Fruit fly (Drosophila melanogaster) whole organism, embryonic: ENCODE results near the gene CG6923.

Source experiments
- ATbp ChIP-seq: fragments of 200-800 bp; sonication (Bioruptor generic); optimal IDR thresholded peaks from 2 replicates; lab custom pipeline; 2017; ENCODE audit warnings: missing biosample characterization, mild to moderate bottlenecking, missing genetic modification characterization, missing genetic modification reagents
- Atf3 ChIP-seq: fragments of 200-800 bp; sonication (Bioruptor generic); optimal IDR thresholded peaks from 3 replicates; lab custom pipeline; 2016; ENCODE audit warnings: missing biosample characterization, missing genetic modification characterization
- BtbVII ChIP-seq: fragments of 200-800 bp; sonication (Bioruptor generic); optimal IDR thresholded peaks from 3 replicates; lab custom pipeline; 2017; ENCODE audit warnings: missing biosample characterization, mild to moderate bottlenecking, missing genetic modification characterization
- CG10321 ChIP-seq: fragments of 200-800 bp; sonication (Bioruptor generic); IDR thresholded peaks from 2 replicates; pipeline ENCODE4 v1.3.6; 2022; ENCODE audit warnings: missing biosample characterization, missing genetic modification characterization
- CG10366 ChIP-seq: fragments of 200-800 bp; sonication (Bioruptor generic); IDR thresholded peaks from 2 replicates; pipeline ENCODE4 v1.3.6; 2022; ENCODE audit warnings: missing biosample characterization, missing genetic modification characterization
- CG10654 ChIP-seq: fragments of 200-800 bp; sonication (Bioruptor generic); optimal IDR thresholded peaks from 2 replicates; lab custom pipeline; 2016; ENCODE audit warnings: missing biosample characterization, missing genetic modification characterization
- CG11456 ChIP-seq: fragments of 200-800 bp; sonication (Bioruptor generic); IDR thresholded peaks from 3 replicates; pipeline ENCODE4 v1.3.6; 2022; ENCODE audit warnings: missing biosample characterization, missing genetic modification characterization
- CG12219 ChIP-seq: fragments of 200-800 bp; sonication (Bioruptor generic); optimal IDR thresholded peaks from 3 replicates; lab custom pipeline; 2018; ENCODE audit warnings: missing biosample characterization, mild to moderate bottlenecking, missing genetic modification characterization
- CG12299 ChIP-seq: fragments of 200-800 bp; sonication (Bioruptor generic); optimal IDR thresholded peaks from 2 replicates; lab custom pipeline; 2018; ENCODE audit warnings: missing biosample characterization, mild to moderate bottlenecking, missing genetic modification characterization
- CG12391 ChIP-seq: fragments of 200-800 bp; sonication (Bioruptor generic); optimal IDR thresholded peaks from 3 replicates; lab custom pipeline; 2018; ENCODE audit warnings: missing biosample characterization, mild to moderate bottlenecking, missing genetic modification characterization, moderate library complexity
- CG13287 ChIP-seq: fragments of 200-800 bp; sonication (Bioruptor generic); IDR thresholded peaks from 2 replicates; pipeline ENCODE4 v1.3.6; 2022; ENCODE audit warnings: missing biosample characterization, missing genetic modification characterization; ENCODE audit not compliant: partially characterized antibody
- CG13775 ChIP-seq: fragments of 200-800 bp; sonication (Bioruptor generic); optimal IDR thresholded peaks from 3 replicates; lab custom pipeline; 2017; ENCODE audit warnings: missing biosample characterization, mild to moderate bottlenecking, missing genetic modification characterization
- CG14667 ChIP-seq: fragments of 200-800 bp; sonication (Bioruptor generic); IDR thresholded peaks from 2 replicates; pipeline ENCODE4 v1.3.6; 2022; ENCODE audit warnings: missing biosample characterization, missing genetic modification characterization
- CG14860 ChIP-seq: fragments of 200-800 bp; sonication (Bioruptor generic); IDR thresholded peaks from 3 replicates; pipeline ENCODE4 v1.3.6; 2022; ENCODE audit warnings: missing biosample characterization, missing genetic modification characterization; ENCODE audit not compliant: partially characterized antibody
- CG16863 ChIP-seq: fragments of 200-800 bp; sonication (Bioruptor generic); optimal IDR thresholded peaks from 3 replicates; lab custom pipeline; 2016; ENCODE audit warnings: missing biosample characterization, missing genetic modification characterization
- CG1792 ChIP-seq: fragments of 200-800 bp; sonication (Bioruptor generic); optimal IDR thresholded peaks from 2 replicates; lab custom pipeline; 2016; ENCODE audit warnings: missing biosample characterization, missing genetic modification characterization
- CG2129 ChIP-seq: fragments of 200-800 bp; sonication (Bioruptor generic); IDR thresholded peaks from 2 replicates; pipeline ENCODE4 v1.3.6; 2022; ENCODE audit warnings: missing biosample characterization, missing genetic modification characterization; ENCODE audit not compliant: partially characterized antibody
- CG30431 ChIP-seq: fragments of 200-800 bp; sonication (Bioruptor generic); optimal IDR thresholded peaks from 2 replicates; lab custom pipeline; 2017; ENCODE audit warnings: missing biosample characterization, missing genetic modification characterization
- CG3065 ChIP-seq: fragments of 200-800 bp; sonication (Bioruptor generic); optimal IDR thresholded peaks from 2 replicates; lab custom pipeline; 2016; ENCODE audit warnings: missing biosample characterization, missing genetic modification characterization
- CG3163 ChIP-seq: fragments of 200-800 bp; sonication (Bioruptor generic); optimal IDR thresholded peaks from 3 replicates; lab custom pipeline; 2016; ENCODE audit warnings: missing biosample characterization, missing genetic modification characterization
- CG34224 ChIP-seq: fragments of 200-800 bp; sonication (Bioruptor generic); IDR thresholded peaks from 3 replicates; pipeline ENCODE4 v1.3.6; 2022; ENCODE audit warnings: missing biosample characterization, missing genetic modification characterization; ENCODE audit not compliant: partially characterized antibody
- CG3838 ChIP-seq: fragments of 200-800 bp; sonication (Bioruptor generic); optimal IDR thresholded peaks from 3 replicates; lab custom pipeline; 2016; ENCODE audit warnings: missing biosample characterization, missing genetic modification characterization
- CG4730 ChIP-seq: fragments of 200-800 bp; sonication (Bioruptor generic); IDR thresholded peaks from 2 replicates; pipeline ENCODE4 v1.3.6; 2022; ENCODE audit warnings: missing biosample characterization, missing genetic modification characterization
- CG6272 ChIP-seq: fragments of 200-800 bp; sonication (Bioruptor generic); IDR thresholded peaks from 2 replicates; pipeline ENCODE4 v1.3.6; 2022; ENCODE audit warnings: missing biosample characterization, missing genetic modification characterization
- CG7987 ChIP-seq: fragments of 200-800 bp; sonication (Bioruptor generic); optimal IDR thresholded peaks from 2 replicates; lab custom pipeline; 2018; ENCODE audit warnings: missing biosample characterization, mild to moderate bottlenecking, missing genetic modification characterization, moderate library complexity
- CG8290 ChIP-seq, 3 experiments: fragments of 200-800 bp; sonication (Bioruptor generic); optimal IDR thresholded peaks; 2 replicates each; lab custom pipeline; 2016 to 2019; ENCODE audit warnings: missing biosample characterization in 3 of 3, missing genetic modification characterization in 3 of 3, mild to moderate bottlenecking in 2 of 3, moderate library complexity in 1 of 3
- CG9727 ChIP-seq: fragments of 200-800 bp; sonication (Bioruptor generic); optimal IDR thresholded peaks from 3 replicates; lab custom pipeline; 2017; ENCODE audit warnings: missing biosample characterization, mild to moderate bottlenecking, missing genetic modification characterization
- Deaf1 ChIP-seq: fragments of 200-800 bp; optimal IDR thresholded peaks from 3 replicates; lab custom pipeline; 2019; ENCODE audit warnings: missing biosample characterization, mild to moderate bottlenecking, missing genetic modification characterization, moderate library complexity
- Dek ChIP-seq: fragments of 200-800 bp; sonication (Bioruptor generic); optimal IDR thresholded peaks from 3 replicates; lab custom pipeline; 2019; ENCODE audit warnings: missing biosample characterization, mild to moderate bottlenecking, missing genetic modification characterization, moderate library complexity
- E2f1 ChIP-seq: fragments of 200-800 bp; sonication (Bioruptor generic); IDR thresholded peaks from 2 replicates; pipeline ENCODE4 v1.3.6; 2022; ENCODE audit warnings: missing biosample characterization, missing genetic modification characterization
- E2f2 ChIP-seq: fragments of 200-800 bp; sonication (Bioruptor generic); IDR thresholded peaks from 2 replicates; pipeline ENCODE4 v1.3.6; 2022; ENCODE audit warnings: missing biosample characterization, missing genetic modification characterization
- HmgD ChIP-seq: fragments of 200-800 bp; sonication (Bioruptor generic); optimal IDR thresholded peaks from 3 replicates; lab custom pipeline; 2016; ENCODE audit warnings: missing biosample characterization, missing genetic modification characterization
- HmgZ ChIP-seq: fragments of 200-800 bp; sonication (Bioruptor generic); optimal IDR thresholded peaks from 2 replicates; lab custom pipeline; 2018; ENCODE audit warnings: missing biosample characterization, mild to moderate bottlenecking, missing genetic modification characterization
- Myb ChIP-seq: fragments of 200-800 bp; sonication (Bioruptor generic); optimal IDR thresholded peaks from 2 replicates; lab custom pipeline; 2016; ENCODE audit warnings: missing biosample characterization, missing genetic modification characterization
- Scr ChIP-seq: fragments of 200-800 bp; sonication (Bioruptor generic); IDR thresholded peaks from 2 replicates; pipeline ENCODE4 v1.3.6; 2022; ENCODE audit warnings: missing biosample characterization, missing genetic modification characterization; ENCODE audit not compliant: partially characterized antibody
- abd-A ChIP-seq: fragments of 200-800 bp; sonication (Bioruptor generic); optimal IDR thresholded peaks from 3 replicates; lab custom pipeline; 2019; ENCODE audit warnings: missing biosample characterization, mild to moderate bottlenecking, missing genetic modification characterization, moderate library complexity
- cg ChIP-seq: fragments of 200-800 bp; sonication (Bioruptor generic); optimal IDR thresholded peaks from 3 replicates; lab custom pipeline; 2019; ENCODE audit warnings: missing biosample characterization, mild to moderate bottlenecking, missing genetic modification characterization, moderate library complexity
- crol ChIP-seq: fragments of 200-800 bp; sonication (Bioruptor generic); IDR thresholded peaks from 2 replicates; pipeline ENCODE4 v1.3.6; 2022; ENCODE audit warnings: missing biosample characterization, missing genetic modification characterization
- fd64A ChIP-seq: fragments of 200-800 bp; sonication (Bioruptor generic); optimal IDR thresholded peaks from 3 replicates; lab custom pipeline; 2018; ENCODE audit warnings: missing biosample characterization, mild to moderate bottlenecking, missing genetic modification characterization
- jumu ChIP-seq: fragments of 200-800 bp; sonication (Bioruptor generic); optimal IDR thresholded peaks from 3 replicates; lab custom pipeline; 2016; ENCODE audit warnings: missing biosample characterization, missing genetic modification characterization
- klu ChIP-seq: fragments of 200-800 bp; sonication (Bioruptor generic); IDR thresholded peaks from 2 replicates; pipeline ENCODE4 v1.3.6; 2022; ENCODE audit warnings: missing biosample characterization, missing genetic modification characterization
- nerfin-2 ChIP-seq: fragments of 200-800 bp; sonication (Bioruptor generic); IDR thresholded peaks from 2 replicates; pipeline ENCODE4 v1.3.6; 2022; ENCODE audit warnings: missing biosample characterization, missing genetic modification characterization; ENCODE audit not compliant: partially characterized antibody
- sens ChIP-seq: fragments of 200-800 bp; sonication (Bioruptor generic); peaks from one replicate; lab custom pipeline; 2016; ENCODE audit warnings: missing biosample characterization, missing genetic modification characterization
- sim ChIP-seq: fragments of 200-800 bp; sonication (Bioruptor generic); IDR thresholded peaks from 2 replicates; pipeline ENCODE4 v1.3.6; 2022; ENCODE audit warnings: missing biosample characterization, missing genetic modification characterization
- sisA ChIP-seq: fragments of 200-800 bp; sonication (Bioruptor generic); IDR thresholded peaks from 2 replicates; pipeline ENCODE4 v1.3.6; 2022; ENCODE audit warnings: missing biosample characterization, missing genetic modification characterization
- so ChIP-seq: fragments of 200-800 bp; sonication (Bioruptor generic); IDR thresholded peaks from 3 replicates; pipeline ENCODE4 v1.3.6; 2022; ENCODE audit warnings: missing biosample characterization, missing genetic modification characterization
- vfl ChIP-seq: fragments of 200-800 bp; sonication (Bioruptor generic); optimal IDR thresholded peaks from 2 replicates; lab custom pipeline; 2016; ENCODE audit warnings: missing biosample characterization, missing genetic modification characterization

CG6923 gene

DNA sequence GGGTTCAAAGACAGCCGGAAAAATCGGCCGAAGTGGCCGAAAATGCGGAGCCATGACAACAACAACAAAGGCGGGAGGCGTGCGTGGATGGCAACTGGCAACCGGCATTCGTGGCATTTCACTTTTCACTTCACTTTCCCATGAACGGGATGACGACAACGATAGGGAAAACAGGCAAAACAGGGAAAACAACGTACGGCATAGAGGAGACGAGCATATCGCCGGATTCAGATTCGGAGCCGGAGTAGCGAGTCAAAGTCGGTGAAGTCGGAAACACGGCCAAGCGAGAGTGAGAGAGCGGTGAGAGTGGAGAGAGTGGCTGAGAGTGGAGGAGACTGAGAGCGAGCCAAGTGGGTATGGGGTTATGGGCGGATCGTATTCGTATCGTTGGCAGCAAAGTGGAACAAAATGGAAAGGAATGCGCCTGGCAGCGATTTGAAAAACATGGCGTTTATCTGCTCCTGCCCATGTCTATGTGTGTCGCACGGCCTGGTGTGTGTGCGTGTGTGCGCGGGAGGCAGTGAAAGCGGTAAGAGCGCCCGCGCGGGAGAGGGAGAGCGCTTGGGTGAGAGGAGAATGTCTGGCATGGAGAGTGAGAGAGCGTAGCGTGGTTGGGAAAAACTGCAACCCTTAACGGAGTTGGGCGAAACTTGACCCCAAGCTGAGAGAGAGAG lies 23.6 kb upstream of the CG6923 start (continued):
- no peak for TF ChIP-seq CG10366
- TF ChIP-seq CG3065 (GFP tag; lab: Kevin White, UChicago), result no peak
- no peak for TF ChIP-seq HmgD (GFP tag; lab: Kevin White, UChicago)
- 0 out of 2 replicates have a peak, but pooled peaks have one; percentile 16 for TF ChIP-seq CG2129 (GFP tag; lab: Robert Waterston, UW)
- TF ChIP-seq, all 482 proteins: peak for 58

DNA sequence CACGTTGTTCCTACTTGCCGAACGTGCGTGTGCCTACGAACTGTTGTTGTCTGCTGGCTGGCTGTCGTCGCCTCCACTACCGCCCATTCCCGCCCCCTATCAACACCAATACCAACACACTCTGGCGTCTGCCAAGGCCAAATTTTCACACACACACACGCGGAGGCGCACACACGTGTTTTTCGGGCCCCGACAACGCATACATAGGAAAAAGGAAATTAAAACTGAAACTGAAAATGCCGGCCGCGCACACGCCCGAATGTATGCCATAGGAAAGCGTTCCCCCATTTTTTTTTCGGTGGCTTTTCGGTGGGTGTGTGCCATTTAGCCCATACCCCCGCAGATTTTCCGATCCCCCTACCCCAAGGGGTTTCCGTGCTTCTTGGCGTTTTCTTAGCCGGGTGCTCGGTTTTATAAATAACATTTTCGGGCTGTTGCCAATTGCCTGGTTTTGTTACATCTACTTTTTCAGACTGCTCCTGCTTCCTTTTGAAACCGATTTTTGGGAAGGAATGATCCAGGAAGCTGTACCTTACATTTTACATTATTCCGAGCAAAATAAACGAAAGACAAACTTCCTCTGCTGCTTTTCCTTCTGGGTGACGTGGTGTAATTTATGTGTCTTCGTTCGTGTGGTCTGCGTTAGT lies 22.5 kb upstream of the CG6923 start:
- TF ChIP-seq sim (GFP tag; lab: Robert Waterston, UW), result no peak
- TF ChIP-seq CG13287, result no peak
- no peak for TF ChIP-seq CG8290 (GFP tag; optimal IDR thresholded peaks at IDR 0.05; lab: Kevin White, UChicago)
- peak in 1 of 2 experiments; percentile 3 for TF ChIP-seq CG8290 (tag; optimal IDR thresholded peaks at IDR 0.05; lab: Kevin White, UChicago)
- no peak for TF ChIP-seq E2f2 (GFP tag; lab: Robert Waterston, UW)
- TF ChIP-seq CG6272 (GFP tag; lab: Robert Waterston, UW), result 0 out of 2 replicates have a peak, but pooled peaks have one; percentile 20
- no peak for TF ChIP-seq CG3838 (GFP tag; lab: Kevin White, UChicago)
- TF ChIP-seq CG14667 (GFP tag; lab: Robert Waterston, UW), result no peak
- no peak for TF ChIP-seq CG12391 (tag; lab: Kevin White, UChicago)
- TF ChIP-seq cg (GFP tag; lab: Kevin White, UChicago), result peak; percentile 74
- no peak for TF ChIP-seq CG9727
- peak; percentile 39 for TF ChIP-seq sens (GFP tag; lab: Kevin White, UChicago)
- TF ChIP-seq Dek, result no peak
- peak; percentile 43 for TF ChIP-seq Deaf1 (tag; lab: Kevin White, UChicago)
- TF ChIP-seq CG10321 (GFP tag; lab: Robert Waterston, UW), result no peak
- TF ChIP-seq Myb (GFP tag; lab: Kevin White, UChicago), result no peak
- TF ChIP-seq CG7987 (GFP tag; lab: Kevin White, UChicago), result no peak
- no peak for TF ChIP-seq CG10654 (GFP tag; lab: Kevin White, UChicago)
- no peak for TF ChIP-seq abd-A (tag; lab: Kevin White, UChicago)
- TF ChIP-seq vfl, result no peak
- no peak for TF ChIP-seq CG16863
- no peak for TF ChIP-seq HmgZ
- TF ChIP-seq CG11456 (GFP tag; lab: Robert Waterston, UW), result no peak
- TF ChIP-seq klu (GFP tag; lab: Robert Waterston, UW), result no peak
- TF ChIP-seq CG12299 (tag; lab: Kevin White, UChicago), result no peak
- TF ChIP-seq CG4730 (GFP tag; lab: Robert Waterston, UW), result no peak
- TF ChIP-seq CG30431 (GFP tag; lab: Kevin White, UChicago), result no peak
- no peak for TF ChIP-seq BtbVII (GFP tag; lab: Kevin White, UChicago)
- TF ChIP-seq CG13775, result no peak
- no peak for TF ChIP-seq CG12219
- TF ChIP-seq fd64A, result no peak
- no peak for TF ChIP-seq sisA (GFP tag; lab: Robert Waterston, UW)
- TF ChIP-seq CG1792 (GFP tag; lab: Kevin White, UChicago), result no peak
- TF ChIP-seq jumu (GFP tag; lab: Kevin White, UChicago), result no peak
- TF ChIP-seq E2f1 (GFP tag; lab: Robert Waterston, UW), result no peak
- TF ChIP-seq nerfin-2 (GFP tag; lab: Robert Waterston, UW), result no peak
- no peak for TF ChIP-seq CG3163
- 0 out of 3 replicates have a peak, but pooled peaks have one; percentile 12 for TF ChIP-seq CG34224 (GFP tag; lab: Robert Waterston, UW)
- TF ChIP-seq Scr (GFP tag; lab: Robert Waterston, UW), result no peak
- TF ChIP-seq so (GFP tag; lab: Robert Waterston, UW), result no peak
- TF ChIP-seq Atf3, result no peak
- no peak for TF ChIP-seq CG14860 (GFP tag; lab: Robert Waterston, UW)
- no peak for TF ChIP-seq ATbp (GFP tag; lab: Kevin White, UChicago)
- peak; percentile 36; the same call in 1 of the 2 replicates for TF ChIP-seq crol (GFP tag; lab: Robert Waterston, UW)
